Worm (Caenorhabditis elegans) whole organism, midembryonic: ENCODE results near the gene txbp-3.
A peak's percentile ranks its signal among the peaks of the same experiment; 100 is the strongest.

ENCODE experiments used
- T22C8.4 ChIP-seq: fragments of 200-800 bp; sonication (Bioruptor generic); IDR thresholded peaks from 2 replicates; pipeline ENCODE4 v1.3.6; 2022; ENCODE audit warnings: missing genetic modification characterization, missing compliant biosample characterization
- cog-1 ChIP-seq: sonication (generic microtip); optimal IDR thresholded peaks from 2 replicates; lab custom pipeline; 2016; ENCODE audit warnings: missing genetic modification characterization, missing compliant biosample characterization
- flt-1 ChIP-seq: fragments of 200-800 bp; sonication (Bioruptor generic); IDR thresholded peaks from 2 replicates; pipeline ENCODE4 v1.3.6; 2022; ENCODE audit warnings: missing genetic modification characterization, missing compliant biosample characterization
- klf-2 ChIP-seq: fragments of 200-800 bp; sonication (Bioruptor generic); conservative IDR thresholded peaks from 2 replicates; pipeline ENCODE4 v1.3.6; 2022; ENCODE audit warnings: missing genetic modification reagents, missing genetic modification characterization, missing compliant biosample characterization
- med-1 ChIP-seq: sonication (generic microtip); optimal IDR thresholded peaks from 2 replicates; lab custom pipeline; 2017; ENCODE audit warnings: missing genetic modification characterization, mild to moderate bottlenecking, missing compliant biosample characterization, antibody characterized with exemption, missing genetic modification reagents; ENCODE audit not compliant: insufficient read depth
- ref-1 ChIP-seq: fragments of 200-800 bp; sonication (Bioruptor generic); conservative IDR thresholded peaks from 2 replicates; pipeline ENCODE4 v1.3.6; 2022; ENCODE audit warnings: missing genetic modification reagents, missing genetic modification characterization, missing compliant biosample characterization
- tab-1 ChIP-seq: fragments of 200-800 bp; sonication (Bioruptor generic); IDR thresholded peaks from 2 replicates; pipeline ENCODE4 v1.3.6; 2022; ENCODE audit warnings: missing genetic modification characterization, missing compliant biosample characterization
- ztf-23 ChIP-seq: fragments of 200-800 bp; sonication (Bioruptor generic); IDR thresholded peaks from 2 replicates; pipeline ENCODE4 v1.3.6; 2022; ENCODE audit warnings: missing genetic modification reagents, missing genetic modification characterization, missing compliant biosample characterization
- ztf-29 ChIP-seq: fragments of 200-800 bp; sonication (Bioruptor generic); IDR thresholded peaks from 2 replicates; pipeline ENCODE4 v1.3.6; 2022; ENCODE audit warnings: missing genetic modification reagents, missing genetic modification characterization, missing compliant biosample characterization

The txbp-3 gene

DNA sequence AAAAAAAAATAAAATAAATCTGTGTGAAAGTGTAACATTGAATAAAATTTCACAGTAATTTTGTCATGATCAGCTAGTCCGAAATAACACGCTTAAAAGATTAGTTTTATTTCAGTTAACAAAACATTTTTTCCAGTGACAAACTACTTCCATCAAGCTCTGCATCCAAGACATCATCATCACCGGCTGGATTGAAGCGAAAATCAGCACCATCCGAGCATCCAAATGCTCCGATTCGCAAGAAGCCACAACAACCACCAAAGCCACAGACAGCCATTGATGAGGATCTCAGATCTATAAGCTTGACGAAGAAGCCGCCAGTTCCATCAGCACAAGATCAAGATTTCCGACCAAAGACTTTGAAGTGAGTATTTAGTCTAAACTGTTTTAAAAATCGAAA, 20.0 kb downstream of the txbp-3 start:
- TF ChIP-seq cog-1 (no peak), med-1 (GFP tag; lab: Kevin White, UChicago) (no peak), ref-1 (GFP tag; lab: Robert Waterston, UW) (no peak), tab-1 (no peak), flt-1 (GFP tag; lab: Robert Waterston, UW) (no peak), ztf-29 (GFP tag; lab: Robert Waterston, UW) (no peak), T22C8.4 (GFP tag; lab: Robert Waterston, UW) (no peak)

DNA sequence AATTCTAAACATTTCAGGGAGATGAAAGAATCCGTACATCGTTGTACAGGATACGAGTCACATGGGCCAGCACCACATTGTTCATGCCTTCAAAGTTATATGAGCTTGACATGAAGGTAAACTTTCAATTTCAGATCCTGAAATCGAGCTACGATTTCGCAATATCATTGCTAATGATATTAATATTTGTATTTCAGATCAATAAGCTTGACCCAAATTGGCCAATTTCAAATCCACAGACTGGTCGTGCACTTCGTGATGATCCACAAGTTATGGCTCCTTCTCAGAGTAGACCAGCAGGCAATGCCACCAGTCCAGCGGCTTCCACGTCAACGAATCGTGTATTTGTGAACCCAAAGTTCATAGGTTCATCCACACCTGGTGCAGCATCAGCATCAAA, 20.9 kb downstream of the txbp-3 start:
- TF ChIP-seq flt-1 (GFP tag; lab: Robert Waterston, UW): no peak
- TF ChIP-seq ref-1 (GFP tag; lab: Robert Waterston, UW): no peak
- TF ChIP-seq tab-1: no peak
- no peak for TF ChIP-seq med-1 (GFP tag; lab: Kevin White, UChicago)
- TF ChIP-seq T22C8.4 (GFP tag; lab: Robert Waterston, UW): no peak
- TF ChIP-seq ztf-29 (GFP tag; lab: Robert Waterston, UW): no peak
- TF ChIP-seq cog-1: no peak
- TF ChIP-seq ztf-23 (GFP tag; lab: Robert Waterston, UW): no peak
- TF ChIP-seq klf-2 (GFP tag; lab: Robert Waterston, UW): no peak

DNA sequence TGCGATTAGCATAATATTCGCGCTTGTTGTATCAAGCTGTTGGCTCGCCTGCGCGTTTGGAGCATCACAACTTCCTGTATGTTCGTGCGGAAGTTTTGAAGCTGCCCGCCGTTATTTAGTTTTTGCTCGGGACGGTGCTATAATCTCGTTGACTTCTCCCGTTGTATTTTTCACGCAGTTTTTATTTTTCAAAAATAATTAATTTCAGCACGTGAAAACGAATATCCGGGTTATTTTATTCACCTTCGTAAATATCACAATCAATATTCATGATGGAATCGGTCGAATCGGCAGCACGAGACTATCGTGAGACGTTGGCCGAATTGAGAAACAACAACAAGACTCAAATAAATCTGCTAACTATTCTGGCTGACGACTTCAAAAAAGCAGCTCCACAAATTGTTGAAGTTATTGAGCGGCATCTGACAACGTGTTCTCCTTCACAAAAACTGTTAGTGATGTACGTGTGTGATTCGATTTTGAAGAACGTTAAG, 22.1 kb downstream of the txbp-3 start:
- TF ChIP-seq T22C8.4 (GFP tag; lab: Robert Waterston, UW): no peak
- no peak for TF ChIP-seq flt-1 (GFP tag; lab: Robert Waterston, UW)
- TF ChIP-seq med-1 (GFP tag; lab: Kevin White, UChicago): no peak
- no peak for TF ChIP-seq ztf-29 (GFP tag; lab: Robert Waterston, UW)
- TF ChIP-seq cog-1: no peak
- no peak for TF ChIP-seq klf-2 (GFP tag; lab: Robert Waterston, UW)
- no peak for TF ChIP-seq tab-1
- no peak; the same call in 1 of the 2 replicates for TF ChIP-seq ztf-23 (GFP tag; lab: Robert Waterston, UW)
- TF ChIP-seq ref-1 (GFP tag; lab: Robert Waterston, UW): no peak

DNA sequence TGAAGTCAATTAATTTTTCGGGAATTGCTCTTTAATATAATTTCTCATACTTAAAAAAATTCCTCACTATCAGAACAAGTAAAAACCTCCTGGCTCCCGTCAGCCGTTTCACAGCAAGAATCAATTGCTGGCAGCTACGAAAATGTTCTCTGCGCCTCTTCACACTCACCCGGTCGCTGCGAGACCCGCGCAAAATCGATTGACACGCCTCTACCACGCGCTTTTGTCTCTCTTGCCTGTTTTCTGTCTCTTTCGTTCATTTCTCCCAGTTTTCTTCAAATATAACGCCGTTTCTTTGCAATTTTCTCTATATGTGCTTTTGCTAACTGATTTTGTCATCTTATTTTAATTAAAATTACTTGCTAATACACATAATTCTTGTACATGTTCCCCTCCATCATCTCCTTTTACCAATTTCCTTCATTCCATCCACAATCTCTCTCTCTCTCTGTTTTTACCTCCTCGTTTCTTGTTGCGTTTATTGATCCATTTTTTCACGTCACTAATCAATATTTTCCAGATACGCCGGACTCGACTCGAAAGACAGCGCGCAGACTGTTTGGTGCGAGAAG, 22.8 kb downstream of the txbp-3 start, which contains the start of gene pcf-11:
Gene pcf-11, plus strand, starts transcription at position 522 of the 572 bp plus-strand sequence.
- TF ChIP-seq ztf-23 (GFP tag; lab: Robert Waterston, UW): peak; percentile 80
- peak; percentile 11 for TF ChIP-seq med-1 (GFP tag; lab: Kevin White, UChicago)
- peak; percentile 22 for TF ChIP-seq cog-1
- no peak for TF ChIP-seq ref-1 (GFP tag; lab: Robert Waterston, UW)
- no peak for TF ChIP-seq flt-1 (GFP tag; lab: Robert Waterston, UW)
- TF ChIP-seq ztf-29 (GFP tag; lab: Robert Waterston, UW): no peak
- TF ChIP-seq klf-2 (GFP tag; lab: Robert Waterston, UW): no peak
- TF ChIP-seq T22C8.4 (GFP tag; lab: Robert Waterston, UW): peak; percentile 91

DNA sequence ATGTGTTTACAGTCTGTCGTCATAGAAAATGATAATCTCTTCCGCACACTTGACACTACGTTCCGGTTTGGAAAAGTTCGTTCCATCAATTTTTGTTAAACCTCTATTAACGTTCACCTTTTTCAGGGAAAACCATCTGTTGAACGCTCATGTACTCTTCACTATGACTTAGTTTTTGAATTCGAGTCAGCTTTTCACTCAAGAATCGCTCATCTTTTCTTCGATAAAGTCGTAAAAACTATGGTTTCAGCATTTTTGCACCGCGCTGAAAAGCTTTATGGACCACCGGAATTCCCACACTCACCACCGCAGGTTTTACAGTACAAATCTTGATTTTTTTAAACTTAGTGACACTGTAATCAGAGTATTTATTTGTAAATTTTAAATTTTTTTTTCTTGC, 23.6 kb downstream of the txbp-3 start:
- no peak for TF ChIP-seq flt-1 (GFP tag; lab: Robert Waterston, UW)
- TF ChIP-seq med-1 (GFP tag; lab: Kevin White, UChicago): no peak

DNA sequence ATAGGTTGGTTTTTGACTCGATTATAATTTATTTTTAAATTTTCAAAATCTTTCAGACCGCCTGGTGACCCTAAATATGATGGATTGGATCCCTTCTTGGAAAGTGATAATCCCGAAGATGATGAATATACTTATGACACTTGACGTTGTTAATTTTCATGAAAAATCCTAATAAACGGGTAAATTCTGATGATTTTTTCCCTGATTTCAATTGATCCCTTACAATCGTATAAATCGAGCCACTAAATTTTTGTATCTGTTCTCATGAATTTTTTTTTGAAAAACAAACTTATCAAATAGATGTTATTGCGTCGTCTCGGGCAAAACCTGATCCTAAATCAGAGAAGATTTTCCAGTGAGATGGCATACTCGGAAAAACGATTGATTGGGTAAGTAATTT, 24.3 kb downstream of the txbp-3 start, which contains the start of gene R144.13:
Gene R144.13, plus strand, starts transcription at position 301 of the 400 bp plus-strand sequence.
- TF ChIP-seq ztf-23 (GFP tag; lab: Robert Waterston, UW) (no peak), cog-1 (no peak), flt-1 (GFP tag; lab: Robert Waterston, UW) (no peak)

DNA sequence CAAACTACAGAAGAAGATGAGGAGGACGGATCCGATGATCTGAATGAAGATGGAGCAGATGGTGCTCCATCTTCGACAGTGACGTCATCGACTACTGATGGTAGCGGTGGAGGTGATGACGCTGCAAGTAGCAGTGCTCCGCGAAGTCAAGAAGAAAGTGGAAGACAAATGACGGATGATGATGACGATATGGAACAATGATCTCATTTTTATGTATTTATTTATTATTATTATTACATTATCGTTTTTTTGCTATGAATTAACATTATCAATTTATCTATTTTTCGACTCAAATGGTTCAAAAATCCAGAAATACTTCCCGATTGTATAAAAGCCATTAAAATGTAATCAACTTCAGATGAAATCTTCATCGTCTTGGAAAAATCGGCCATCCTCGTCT, 25.6 kb downstream of the txbp-3 start, which contains the start of gene R144.3:
Gene R144.3, plus strand, starts transcription at position 301 of the 400 bp plus-strand sequence.
- no peak for TF ChIP-seq ztf-29 (GFP tag; lab: Robert Waterston, UW)

DNA sequence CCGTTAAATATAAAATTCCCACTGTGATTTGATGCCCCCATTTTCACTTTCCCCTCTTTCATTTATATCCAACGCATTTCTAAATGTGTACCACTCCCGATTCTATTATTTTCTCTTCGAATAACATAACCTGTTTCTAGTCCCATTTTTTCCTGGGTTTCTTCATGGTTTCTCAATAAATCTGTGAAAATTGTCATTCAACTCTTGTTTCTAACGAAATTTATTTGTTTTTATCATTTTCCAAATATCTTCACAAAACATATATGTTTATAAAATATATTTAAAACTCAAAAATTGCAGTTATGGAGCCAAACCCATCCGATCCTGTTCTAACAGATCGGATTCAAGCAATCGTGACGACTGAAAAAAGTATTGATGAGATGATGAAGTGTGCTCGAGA, 26.3 kb downstream of the txbp-3 start, which contains the start of gene mdt-11:
Gene mdt-11, plus strand, starts transcription at position 301 of the 400 bp plus-strand sequence.
- no peak for TF ChIP-seq tab-1

DNA sequence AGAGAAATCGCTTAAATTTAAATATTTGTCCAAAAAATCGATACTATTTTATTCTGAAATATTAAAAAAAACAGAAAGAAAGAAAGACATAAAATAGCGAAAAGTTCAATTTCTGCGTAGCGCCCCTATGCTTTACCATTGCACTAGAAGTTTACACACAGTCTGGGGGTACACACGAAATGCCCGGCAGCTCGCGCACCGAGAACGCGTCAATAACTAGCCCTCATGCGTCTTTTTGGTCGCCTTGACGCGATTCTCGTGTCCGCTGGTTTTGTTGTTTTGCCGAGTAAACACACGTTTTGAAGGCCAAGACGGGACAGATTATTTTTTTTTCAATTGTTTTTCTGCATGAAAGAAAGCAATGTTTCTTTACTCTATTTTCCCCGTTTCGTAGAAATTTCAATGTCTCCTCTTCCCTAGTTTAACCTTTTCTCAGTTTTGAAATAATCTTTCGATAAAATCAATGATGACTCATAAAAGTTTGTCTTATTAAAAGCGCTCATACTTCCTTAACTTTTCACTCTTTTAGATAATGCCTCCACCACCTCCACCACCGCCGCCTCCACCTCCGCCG, 29.1 kb downstream of the txbp-3 start, which contains the start of gene wip-1:
Gene wip-1, plus strand, starts transcription at position 524 of the 574 bp plus-strand sequence.
- TF ChIP-seq tab-1: peak; percentile 40; the same call in 1 of the 2 replicates
- TF ChIP-seq klf-2 (GFP tag; lab: Robert Waterston, UW): peak; percentile 60; the same call in 1 of the 2 replicates
- no peak for TF ChIP-seq ref-1 (GFP tag; lab: Robert Waterston, UW)
- peak; percentile 15 for TF ChIP-seq med-1 (GFP tag; lab: Kevin White, UChicago)
- TF ChIP-seq cog-1: peak; percentile 91
- TF ChIP-seq T22C8.4 (GFP tag; lab: Robert Waterston, UW): 0 out of 2 replicates have a peak, but pooled peaks have one; percentile 8
- peak; percentile 85 for TF ChIP-seq flt-1 (GFP tag; lab: Robert Waterston, UW)
- peak; percentile 78 for TF ChIP-seq ztf-29 (GFP tag; lab: Robert Waterston, UW)
- TF ChIP-seq ztf-23 (GFP tag; lab: Robert Waterston, UW): peak; percentile 100

DNA sequence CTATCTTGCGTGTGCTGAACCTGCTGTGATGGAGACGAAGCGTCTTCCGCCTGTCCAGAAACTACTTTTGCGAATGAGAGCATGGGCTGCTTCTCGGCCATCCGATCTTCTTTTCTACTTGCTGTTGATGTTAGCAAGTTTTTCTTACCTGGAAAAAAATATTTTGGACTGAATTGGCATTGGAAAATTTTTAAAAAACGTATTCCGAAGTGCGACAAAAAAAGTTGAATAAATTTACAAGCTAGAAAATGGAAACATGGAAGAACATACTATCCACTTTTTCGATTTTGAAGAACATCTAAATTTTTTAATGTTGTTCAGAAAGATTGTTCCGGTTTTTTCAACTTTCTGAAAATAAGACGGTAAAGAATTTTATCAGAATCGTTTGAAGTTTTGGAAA, 29.7 kb downstream of the txbp-3 start, which contains the start of gene larp-1:
Gene larp-1, minus strand, starts transcription at position 101 of the 400 bp plus-strand sequence.
- TF ChIP-seq cog-1: no peak
- TF ChIP-seq ztf-29 (GFP tag; lab: Robert Waterston, UW): no peak
- no peak for TF ChIP-seq ref-1 (GFP tag; lab: Robert Waterston, UW)
- TF ChIP-seq tab-1: no peak
- TF ChIP-seq flt-1 (GFP tag; lab: Robert Waterston, UW): no peak
- no peak for TF ChIP-seq T22C8.4 (GFP tag; lab: Robert Waterston, UW)
- no peak for TF ChIP-seq klf-2 (GFP tag; lab: Robert Waterston, UW)
- TF ChIP-seq med-1 (GFP tag; lab: Kevin White, UChicago): no peak
